Worm (Caenorhabditis elegans) whole organism, L4/young adult: ENCODE data around the gene fbxa-147.
"Not testable (repeated sequence)": the region's sequence is repeated elsewhere in the genome, so short reads cannot be mapped to it uniquely, and the experiment has no call there.

Experiments
- W03F9.2 ChIP-seq: fragments of 150-350 bp; optimal IDR thresholded peaks from 2 replicates; lab custom pipeline; 2014; ENCODE audit warnings: missing biosample characterization, missing genetic modification characterization
- dao-5 ChIP-seq: sonication (generic microtip); optimal IDR thresholded peaks from 2 replicates; lab custom pipeline; 2016; ENCODE audit warnings: missing genotype, missing genetic modification characterization, moderate library complexity, missing compliant biosample characterization
- him-1 ChIP-seq: sonication (generic microtip); optimal IDR thresholded peaks from 2 replicates; lab custom pipeline; 2016; ENCODE audit warnings: missing genotype, missing genetic modification reagents, missing genetic modification characterization, missing compliant biosample characterization

The fbxa-147 gene

ce11 chrV:14734187-14734765 lies 18.0 kb downstream of the fbxa-147 start, which contains the start of gene unc-61:
TSS of gene unc-61 (minus strand) at chrV:14734237.
- TF ChIP-seq him-1 (tag; lab: Kevin White, UChicago) (no peak), W03F9.2 (tag; lab: Kevin White, UChicago) (no peak), dao-5 (tag; lab: Kevin White, UChicago) (no peak)

ce11 chrV:14736851-14737250 lies 20.6 kb downstream of the fbxa-147 start, which contains the start of gene Y50E8A.5:
TSS of gene Y50E8A.5 (minus strand) at chrV:14736951.
- TF ChIP-seq him-1 (tag; lab: Kevin White, UChicago) (no peak), dao-5 (tag; lab: Kevin White, UChicago) (no peak), W03F9.2 (tag; lab: Kevin White, UChicago) (no peak)

- TF ChIP-seq him-1 (tag; lab: Kevin White, UChicago): no peak
- TF ChIP-seq dao-5 (tag; lab: Kevin White, UChicago): no peak
- no peak for TF ChIP-seq W03F9.2 (tag; lab: Kevin White, UChicago)
Measured at ce11 chrV:14741233-14741632, 24.9 kb downstream of the fbxa-147 start, which contains the start of gene Y50E8A.6. TSS of gene Y50E8A.6 (minus strand) at chrV:14741333.

ce11 chrV:14744824-14745223 lies 28.5 kb downstream of the fbxa-147 start:
- TF ChIP-seq dao-5 (tag; lab: Kevin White, UChicago): no peak
- no peak for TF ChIP-seq him-1 (tag; lab: Kevin White, UChicago)
- TF ChIP-seq W03F9.2 (tag; lab: Kevin White, UChicago): no peak

ce11 chrV:14746975-14747374 lies 30.7 kb downstream of the fbxa-147 start:
- TF ChIP-seq him-1 (tag; lab: Kevin White, UChicago) (no peak), W03F9.2 (tag; lab: Kevin White, UChicago) (no peak), dao-5 (tag; lab: Kevin White, UChicago) (no peak)

ce11 chrV:14748608-14749137 lies 32.4 kb downstream of the fbxa-147 start, which contains the start of the genes lipl-8 and Y50E8A.22:
TSS of gene lipl-8 (minus strand) at chrV:14748708.
TSS of gene Y50E8A.22 (minus strand) at chrV:14749087.
- TF ChIP-seq W03F9.2 (tag; lab: Kevin White, UChicago) (no peak), him-1 (tag; lab: Kevin White, UChicago) (no peak), dao-5 (tag; lab: Kevin White, UChicago) (no peak)

ce11 chrV:14750357-14750756 lies 34.1 kb downstream of the fbxa-147 start, which contains the start of gene nspa-10:
TSS of gene nspa-10 (minus strand) at chrV:14750457.
- not testable (repeated sequence) for TF ChIP-seq dao-5, W03F9.2, him-1 (tag; lab: Kevin White, UChicago)

ce11 chrV:14762563-14762962 lies 46.3 kb downstream of the fbxa-147 start:
- TF ChIP-seq W03F9.2 (tag; lab: Kevin White, UChicago) (no peak), dao-5 (tag; lab: Kevin White, UChicago) (no peak), him-1 (tag; lab: Kevin White, UChicago) (no peak)

- no peak for TF ChIP-seq him-1 (tag; lab: Kevin White, UChicago)
- no peak for TF ChIP-seq W03F9.2 (tag; lab: Kevin White, UChicago)
- no peak for TF ChIP-seq dao-5 (tag; lab: Kevin White, UChicago)
Measured at ce11 chrV:14763582-14763981, 47.3 kb downstream of the fbxa-147 start.
